Worm (Caenorhabditis elegans) whole organism, early embryonic: ENCODE results near the gene Y9C9A.13.

Experiments
- B0310.2 ChIP-seq: sonication (generic microtip); optimal IDR thresholded peaks from 2 replicates; lab custom pipeline; 2016; ENCODE audit warnings: mild to moderate bottlenecking, missing genetic modification characterization, missing compliant biosample characterization
- F13C5.2 ChIP-seq: sonication (generic microtip); optimal IDR thresholded peaks from 2 replicates; lab custom pipeline; 2017; ENCODE audit warnings: mild to moderate bottlenecking, missing genetic modification characterization, inconsistent platforms, missing compliant biosample characterization
- aly-1 ChIP-seq: sonication (generic microtip); optimal IDR thresholded peaks from 2 replicates; lab custom pipeline; 2016; ENCODE audit warnings: missing genetic modification characterization, missing compliant biosample characterization
- ama-1 ChIP-seq: fragments of 150-350 bp; optimal IDR thresholded peaks from 2 replicates; lab custom pipeline; 2014
- ceh-13 ChIP-seq: fragments of 200-800 bp; sonication (Bioruptor generic); optimal IDR thresholded peaks from 2 replicates; lab custom pipeline; 2018; ENCODE audit warnings: mild to moderate bottlenecking, missing genetic modification characterization, missing compliant biosample characterization
- ceh-36 ChIP-seq: sonication (generic microtip); optimal IDR thresholded peaks from 2 replicates; lab custom pipeline; 2016; ENCODE audit warnings: missing genetic modification characterization, inconsistent platforms, missing compliant biosample characterization
- ets-7 ChIP-seq: sonication (generic microtip); optimal IDR thresholded peaks from 2 replicates; lab custom pipeline; 2016; ENCODE audit warnings: missing genotype, missing genetic modification characterization, missing compliant biosample characterization
- flt-1 ChIP-seq: fragments of 200-800 bp; sonication (Bioruptor generic); IDR thresholded peaks from 2 replicates; pipeline ENCODE4 v1.3.6; 2022; ENCODE audit warnings: missing genetic modification characterization, missing compliant biosample characterization
- hmbx-1 ChIP-seq: sonication (generic microtip); optimal IDR thresholded peaks from 2 replicates; lab custom pipeline; 2016; ENCODE audit warnings: mild to moderate bottlenecking, missing genetic modification characterization, missing compliant biosample characterization
- hmg-4 ChIP-seq: fragments of 200-800 bp; sonication (Bioruptor generic); optimal IDR thresholded peaks from 2 replicates; lab custom pipeline; 2018; ENCODE audit warnings: mild to moderate bottlenecking, missing genetic modification characterization, missing compliant biosample characterization
- hnd-1 ChIP-seq: sonication (generic microtip); optimal IDR thresholded peaks from 2 replicates; lab custom pipeline; 2016; ENCODE audit warnings: missing genetic modification characterization, missing compliant biosample characterization
- pes-1 ChIP-seq: fragments of 200-800 bp; sonication (Bioruptor generic); IDR thresholded peaks from 2 replicates; pipeline ENCODE4 v1.3.6; 2022; ENCODE audit warnings: missing genetic modification reagents, missing genetic modification characterization, missing compliant biosample characterization
- scrt-1 ChIP-seq: fragments of 200-800 bp; sonication (Bioruptor generic); IDR thresholded peaks from 2 replicates; pipeline ENCODE4 v1.3.6; 2022; ENCODE audit warnings: missing genetic modification characterization, missing compliant biosample characterization
- sea-1 ChIP-seq: fragments of 200-800 bp; sonication (Bioruptor generic); conservative IDR thresholded peaks from 2 replicates; pipeline ENCODE4 v1.3.6; 2022; ENCODE audit warnings: missing genetic modification characterization, missing compliant biosample characterization
- tbx-11 ChIP-seq: fragments of 200-800 bp; sonication (Bioruptor generic); IDR thresholded peaks from 2 replicates; pipeline ENCODE4 v1.3.6; 2022; ENCODE audit warnings: missing genetic modification characterization, missing compliant biosample characterization
- tbx-37 ChIP-seq: fragments of 200-800 bp; sonication (Bioruptor generic); conservative IDR thresholded peaks from 2 replicates; pipeline ENCODE4 v1.3.6; 2022; ENCODE audit warnings: missing genetic modification reagents, missing genetic modification characterization, missing compliant biosample characterization
- tra-4 ChIP-seq: sonication (generic microtip); optimal IDR thresholded peaks from 2 replicates; lab custom pipeline; 2017; ENCODE audit warnings: missing genetic modification characterization, missing compliant biosample characterization

Gene Y9C9A.13

DNA sequence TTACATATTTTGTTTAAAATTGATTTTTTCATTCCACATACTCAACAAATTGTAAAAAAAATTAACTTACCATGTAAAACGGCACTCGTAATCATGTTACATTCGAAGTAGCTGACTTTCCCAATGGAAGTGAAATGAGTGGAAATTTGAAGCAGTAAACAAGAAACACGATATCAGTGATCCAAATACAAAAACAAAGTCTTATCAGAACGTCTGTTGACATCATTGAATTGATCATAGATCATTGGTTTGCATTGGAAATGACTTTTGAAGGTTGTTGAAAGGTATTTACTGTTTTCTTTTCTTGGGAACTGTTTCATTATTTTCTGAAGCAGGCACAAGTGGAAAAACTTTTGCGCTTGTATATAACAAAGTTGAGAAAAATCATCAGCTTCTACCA lies 6.7 kb upstream of the Y9C9A.13 start, which contains the start of gene Y9C9A.16:
Y9C9A.16 (minus strand) TSS at position 131 of the 400 bp plus-strand sequence.
- no peak for TF ChIP-seq aly-1
- no peak for TF ChIP-seq tra-4
- TF ChIP-seq sea-1 = no peak
- TF ChIP-seq scrt-1 = no peak
- TF ChIP-seq ceh-13 = no peak
- no peak for TF ChIP-seq B0310.2 (tag; lab: Kevin White, UChicago)
- no peak for TF ChIP-seq ama-1 (lab: Kevin White, UChicago)
- TF ChIP-seq ets-7 (tag; lab: Kevin White, UChicago) = no peak
- no peak for TF ChIP-seq hnd-1 (tag; lab: Kevin White, UChicago)
- TF ChIP-seq hmg-4 (GFP tag; lab: Kevin White, UChicago) = no peak
- TF ChIP-seq pes-1 (GFP tag; lab: Robert Waterston, UW) = no peak

DNA sequence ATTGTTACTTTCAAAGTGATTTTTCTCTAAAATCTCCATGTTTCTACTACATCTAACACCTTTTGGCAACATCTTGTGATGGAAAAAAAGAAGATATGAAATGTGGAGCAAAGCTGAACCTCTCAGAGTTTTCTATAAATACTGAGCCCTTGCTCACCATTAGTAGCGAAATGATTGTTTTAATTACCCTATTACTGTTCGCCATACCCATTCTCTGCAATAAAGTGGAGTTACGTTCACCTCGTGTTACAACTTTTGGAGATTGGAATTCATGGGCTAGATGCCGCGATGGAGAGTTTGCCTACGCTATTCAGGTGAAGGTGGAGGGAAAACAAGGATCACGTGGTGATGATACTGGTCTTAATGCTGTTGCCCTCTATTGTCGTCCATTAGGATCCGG lies 5.5 kb downstream of the Y9C9A.13 start, which contains the start of gene txt-3:
txt-3 (plus strand) TSS at position 125 of the 400 bp plus-strand sequence.
- TF ChIP-seq tbx-37 (GFP tag; lab: Robert Waterston, UW) = no peak
- TF ChIP-seq tra-4 = no peak
- TF ChIP-seq ceh-13 = no peak
- TF ChIP-seq hmbx-1 (tag; lab: Kevin White, UChicago) = no peak
- TF ChIP-seq B0310.2 (tag; lab: Kevin White, UChicago) = no peak
- no peak for TF ChIP-seq sea-1
- TF ChIP-seq aly-1 = no peak
- no peak for TF ChIP-seq ama-1 (lab: Kevin White, UChicago)
- TF ChIP-seq flt-1 (GFP tag; lab: Robert Waterston, UW) = no peak
- no peak for TF ChIP-seq hmg-4 (GFP tag; lab: Kevin White, UChicago)
- no peak for TF ChIP-seq ets-7 (tag; lab: Kevin White, UChicago)
- no peak for TF ChIP-seq hnd-1 (tag; lab: Kevin White, UChicago)
- TF ChIP-seq pes-1 (GFP tag; lab: Robert Waterston, UW) = no peak
- TF ChIP-seq ceh-36 (tag; lab: Kevin White, UChicago) = no peak

DNA sequence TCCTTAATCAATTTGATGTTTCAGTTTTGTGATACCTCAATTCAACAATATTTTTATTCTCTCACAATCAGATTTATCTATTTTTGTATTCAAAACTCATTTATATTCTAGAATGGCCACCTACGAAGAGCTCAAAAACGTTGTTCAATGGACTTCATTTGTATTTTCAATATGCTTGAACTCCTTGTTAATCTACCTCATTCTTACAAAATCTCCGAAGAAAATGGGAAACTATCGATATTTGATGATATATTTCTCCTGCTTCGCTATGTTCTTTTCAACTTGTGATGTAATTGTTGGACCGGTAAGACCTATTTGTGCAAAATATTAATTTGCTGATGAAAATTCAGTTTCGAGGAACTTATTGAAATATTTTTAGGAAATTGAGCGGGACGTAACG lies 8.7 kb downstream of the Y9C9A.13 start, which contains the start of gene str-164:
str-164 (plus strand) TSS at position 113 of the 400 bp plus-strand sequence.
- TF ChIP-seq ama-1 (lab: Kevin White, UChicago) = no peak
- TF ChIP-seq pes-1 (GFP tag; lab: Robert Waterston, UW) = no peak
- TF ChIP-seq flt-1 (GFP tag; lab: Robert Waterston, UW) = no peak
- no peak for TF ChIP-seq aly-1
- no peak for TF ChIP-seq B0310.2 (tag; lab: Kevin White, UChicago)
- TF ChIP-seq ceh-36 (tag; lab: Kevin White, UChicago) = no peak

DNA sequence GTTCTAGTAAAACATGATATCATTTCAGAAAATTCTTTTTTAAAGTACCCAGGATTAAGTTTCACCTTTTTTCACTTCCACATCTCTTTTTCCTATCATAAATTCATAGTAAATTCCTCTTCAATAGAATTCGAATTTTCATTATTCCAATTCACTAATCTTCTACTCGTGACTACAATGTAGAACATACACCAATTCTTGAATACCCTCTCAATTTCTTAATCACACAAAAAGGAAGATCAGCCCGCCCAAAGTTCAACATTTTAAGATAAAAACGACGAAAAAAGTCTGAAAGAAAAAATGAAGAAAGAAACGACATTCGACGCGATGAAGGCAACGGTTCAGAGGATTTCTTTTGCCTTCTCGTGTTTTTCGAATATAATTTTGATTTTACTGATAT lies 15.4 kb downstream of the Y9C9A.13 start, which contains the start of gene str-163:
str-163 (plus strand) TSS at position 301 of the 400 bp plus-strand sequence.
- TF ChIP-seq aly-1 (no peak), tbx-11 (no peak), ama-1 (lab: Kevin White, UChicago) (no peak), flt-1 (GFP tag; lab: Robert Waterston, UW) (no peak), pes-1 (GFP tag; lab: Robert Waterston, UW) (no peak), tbx-37 (GFP tag; lab: Robert Waterston, UW) (no peak), hmbx-1 (tag; lab: Kevin White, UChicago) (no peak), scrt-1 (no peak), ceh-13 (no peak), F13C5.2 (tag; lab: Kevin White, UChicago) (no peak), ceh-36 (tag; lab: Kevin White, UChicago) (no peak), sea-1 (no peak), tra-4 (no peak)

DNA sequence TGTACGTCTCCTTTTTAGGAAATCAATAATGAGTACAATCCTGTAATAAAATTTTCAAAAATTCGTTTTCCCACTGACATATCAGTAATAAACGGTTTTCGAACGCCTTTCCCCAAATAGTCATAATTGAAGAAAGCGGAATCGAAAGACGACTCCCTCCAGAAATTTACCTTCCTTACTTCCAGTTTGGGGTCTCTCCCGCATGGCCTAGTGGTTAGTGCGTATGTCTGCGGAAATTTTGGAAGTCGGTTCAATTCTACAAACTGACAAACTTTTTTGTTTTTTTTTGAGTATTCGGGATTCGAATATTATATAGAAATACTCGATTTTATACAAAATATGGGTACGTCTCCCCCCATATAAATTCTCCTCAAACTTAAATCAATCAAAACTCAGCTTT lies 19.6 kb downstream of the Y9C9A.13 start:
- TF ChIP-seq flt-1 (GFP tag; lab: Robert Waterston, UW) = peak; percentile 77

DNA sequence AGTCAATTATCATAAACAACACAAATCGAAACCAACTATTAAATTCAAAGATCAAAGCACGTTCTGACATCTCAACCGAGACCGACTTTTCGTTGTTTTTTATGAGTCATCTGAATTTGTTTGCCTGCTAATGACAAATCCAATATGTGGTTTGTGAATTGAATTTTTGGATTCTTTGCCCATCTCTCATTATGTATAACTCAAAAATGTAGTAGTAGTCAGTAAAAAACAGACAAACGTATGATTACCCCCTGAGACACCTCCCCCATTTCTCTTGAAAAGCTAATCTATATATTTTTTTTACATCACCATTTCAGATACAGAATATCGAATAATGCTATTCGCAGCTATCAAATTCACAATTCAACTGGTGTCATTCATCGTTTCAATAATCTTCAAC lies 23.5 kb downstream of the Y9C9A.13 start, which contains the start of gene str-169:
str-169 (plus strand) TSS at position 301 of the 400 bp plus-strand sequence.
- TF ChIP-seq ama-1 (lab: Kevin White, UChicago) = no peak
- TF ChIP-seq ceh-36 (tag; lab: Kevin White, UChicago) = no peak
- no peak for TF ChIP-seq tra-4
- no peak for TF ChIP-seq B0310.2 (tag; lab: Kevin White, UChicago)
- TF ChIP-seq hmbx-1 (tag; lab: Kevin White, UChicago) = no peak
- no peak for TF ChIP-seq ceh-13
- no peak for TF ChIP-seq hnd-1 (tag; lab: Kevin White, UChicago)
- TF ChIP-seq tbx-11 = no peak
- TF ChIP-seq aly-1 = no peak

DNA sequence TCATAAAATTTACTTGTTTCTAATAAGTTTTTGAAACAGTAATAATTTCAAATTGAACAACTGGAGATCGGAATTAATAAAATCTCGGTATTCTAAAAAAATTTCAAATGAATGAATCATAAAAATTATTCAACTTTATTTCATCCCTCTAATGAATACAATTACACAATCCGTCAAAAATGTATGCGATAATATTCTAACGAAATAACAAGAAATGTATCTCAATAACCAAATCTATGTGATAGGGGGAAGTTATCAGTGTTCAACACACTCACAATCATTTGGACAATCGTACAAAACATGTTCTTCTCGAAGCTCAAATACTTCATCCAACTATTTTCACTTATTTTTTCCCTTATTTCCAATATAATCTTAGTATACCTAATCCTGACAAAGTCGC lies 27.6 kb downstream of the Y9C9A.13 start, which contains the start of gene Y9C9A.5:
Y9C9A.5 (plus strand) TSS at position 301 of the 400 bp plus-strand sequence.
- TF ChIP-seq flt-1 (GFP tag; lab: Robert Waterston, UW) = no peak
- TF ChIP-seq hmbx-1 (tag; lab: Kevin White, UChicago) = no peak
- no peak for TF ChIP-seq tra-4
- no peak for TF ChIP-seq scrt-1
- no peak for TF ChIP-seq ceh-13
- TF ChIP-seq ama-1 (lab: Kevin White, UChicago) = no peak
- no peak for TF ChIP-seq F13C5.2 (tag; lab: Kevin White, UChicago)
- TF ChIP-seq pes-1 (GFP tag; lab: Robert Waterston, UW) = no peak
- TF ChIP-seq hnd-1 (tag; lab: Kevin White, UChicago) = no peak
- no peak for TF ChIP-seq tbx-11
- no peak for TF ChIP-seq ceh-36 (tag; lab: Kevin White, UChicago)
- no peak for TF ChIP-seq tbx-37 (GFP tag; lab: Robert Waterston, UW)
- no peak for TF ChIP-seq ets-7 (tag; lab: Kevin White, UChicago)

DNA sequence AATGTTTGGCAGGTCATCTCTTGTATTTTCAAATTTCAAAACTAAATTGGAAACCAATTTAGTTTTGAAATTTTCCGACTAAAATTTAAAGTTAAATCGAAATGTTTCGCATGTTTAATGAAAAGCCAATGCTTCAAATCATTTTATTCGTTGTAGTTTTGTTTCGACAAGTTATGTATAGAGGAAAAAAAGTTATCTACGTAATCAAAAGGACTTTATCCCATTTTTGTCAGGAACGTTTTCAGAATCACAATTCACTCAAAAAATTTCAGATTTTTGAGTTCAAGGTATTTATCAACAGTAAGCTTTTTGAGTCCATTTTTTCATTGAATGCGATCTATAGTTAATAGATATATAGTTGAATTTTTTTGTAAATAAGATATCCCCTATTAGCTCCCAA lies 30.7 kb downstream of the Y9C9A.13 start, which contains the start of gene str-168:
str-168 (plus strand) TSS at position 301 of the 400 bp plus-strand sequence.
- TF ChIP-seq F13C5.2 (tag; lab: Kevin White, UChicago) (no peak), ets-7 (tag; lab: Kevin White, UChicago) (no peak), sea-1 (no peak), hnd-1 (tag; lab: Kevin White, UChicago) (no peak), ceh-13 (no peak), ama-1 (lab: Kevin White, UChicago) (no peak), hmg-4 (GFP tag; lab: Kevin White, UChicago) (no peak), scrt-1 (no peak), pes-1 (GFP tag; lab: Robert Waterston, UW) (no peak), tra-4 (no peak), aly-1 (no peak), hmbx-1 (tag; lab: Kevin White, UChicago) (no peak), B0310.2 (tag; lab: Kevin White, UChicago) (no peak), tbx-11 (no peak), flt-1 (GFP tag; lab: Robert Waterston, UW) (no peak), ceh-36 (tag; lab: Kevin White, UChicago) (no peak)
